Fruit fly (Drosophila melanogaster): Measurements from ENCODE around the gene CG17234.

- TF ChIP-seq CG11617 (GFP tag; optimal IDR thresholded peaks at IDR 0.05) = no peak
- TF ChIP-seq CG12768 (GFP tag; optimal IDR thresholded peaks at IDR 0.05) = no peak
- no peak for TF ChIP-seq Mnt (GFP tag; optimal IDR thresholded peaks at IDR 0.05)
- no peak for TF ChIP-seq ovo (GFP tag; optimal IDR thresholded peaks at IDR 0.05)
- no peak for TF ChIP-seq CG33017 (tag; optimal IDR thresholded peaks at IDR 0.05)
- TF ChIP-seq kay (GFP tag; ENCODE audit: borderline replicate concordance) = no peak
Observed at dm6 chr2L:2242783-2243182, 10.1 kb upstream of the CG17234 start.
